Fruit fly (Drosophila melanogaster) whole organism, pupa: ENCODE data around the gene CG14624.
A peak's percentile ranks its signal among the peaks of the same experiment; 100 is the strongest.

Experiments
- CG12605 ChIP-seq: fragments of 200-800 bp; sonication (Bioruptor generic); IDR thresholded peaks from 2 replicates; pipeline ENCODE4 v1.3.6; 2022; ENCODE audit warnings: missing biosample characterization, missing genetic modification characterization
- EcR ChIP-seq: fragments of 200-800 bp; sonication (Bioruptor generic); optimal IDR thresholded peaks from 3 replicates; lab custom pipeline; 2019; ENCODE audit warnings: missing biosample characterization, missing genetic modification characterization, mild to moderate bottlenecking, moderate library complexity, missing genetic modification reagents
- Snoo ChIP-seq: fragments of 200-800 bp; sonication (Bioruptor generic); optimal IDR thresholded peaks from 3 replicates; lab custom pipeline; 2017; ENCODE audit warnings: missing biosample characterization, mild to moderate bottlenecking, missing genetic modification characterization, inconsistent platforms
- gl ChIP-seq: fragments of 200-800 bp; sonication (Bioruptor generic); optimal IDR thresholded peaks from 2 replicates; lab custom pipeline; 2018; ENCODE audit warnings: missing biosample characterization, mild to moderate bottlenecking, missing genetic modification characterization

DNA sequence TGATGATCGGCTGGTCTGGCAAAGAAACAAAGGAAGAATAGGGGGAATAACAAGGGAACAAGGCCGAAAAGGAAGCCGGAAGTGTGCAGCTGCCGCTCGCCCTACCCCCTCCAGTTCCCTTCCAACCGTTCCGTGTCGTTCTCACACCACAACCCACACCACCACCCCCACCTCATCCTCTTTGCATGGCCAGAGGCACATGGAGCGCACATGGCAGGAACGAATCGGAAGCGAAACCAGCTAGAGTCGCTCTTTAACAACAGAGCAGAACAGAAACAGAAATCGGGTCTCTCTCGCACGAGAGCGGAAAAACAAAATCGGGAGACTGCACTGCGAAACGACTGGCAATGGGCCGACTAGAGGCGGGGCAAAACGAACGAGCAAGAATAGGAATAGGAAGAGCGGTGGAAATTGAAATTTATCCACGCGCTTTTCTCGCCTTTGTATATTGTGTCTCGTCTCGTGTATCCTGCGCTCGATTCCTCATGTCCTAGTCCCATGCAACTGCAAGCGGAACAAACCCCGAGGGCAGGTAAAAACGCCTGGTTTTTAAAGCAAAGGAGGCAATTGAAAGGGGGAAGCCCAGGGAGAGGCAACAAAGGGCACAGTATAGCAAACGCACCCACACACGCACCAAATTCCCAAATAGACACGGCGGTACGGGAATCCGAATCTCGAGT is 26.1 kb downstream of the CG14624 start:
- no peak for TF ChIP-seq Snoo (tag; lab: Kevin White, UChicago)
- no peak for TF ChIP-seq gl (tag; lab: Kevin White, UChicago)
- TF ChIP-seq CG12605 (GFP tag; lab: Robert Waterston, UW), result no peak
- peak; percentile 39 for TF ChIP-seq EcR (GFP tag; lab: Kevin White, UChicago)
